Worm (Caenorhabditis elegans) whole organism, L4/young adult: ENCODE results near the gene nstp-7.

Source experiments
- W03F9.2 ChIP-seq: fragments of 150-350 bp; optimal IDR thresholded peaks from 2 replicates; lab custom pipeline; 2014; ENCODE audit warnings: missing biosample characterization, missing genetic modification characterization
- dao-5 ChIP-seq: sonication (generic microtip); optimal IDR thresholded peaks from 2 replicates; lab custom pipeline; 2016; ENCODE audit warnings: missing genotype, missing genetic modification characterization, moderate library complexity, missing compliant biosample characterization
- him-1 ChIP-seq: sonication (generic microtip); optimal IDR thresholded peaks from 2 replicates; lab custom pipeline; 2016; ENCODE audit warnings: missing genotype, missing genetic modification reagents, missing genetic modification characterization, missing compliant biosample characterization

- no peak for TF ChIP-seq dao-5 (tag; lab: Kevin White, UChicago)
- no peak for TF ChIP-seq W03F9.2 (tag; lab: Kevin White, UChicago)
- TF ChIP-seq him-1 = no peak
Measured at ce11 chrV:598626-599025, 16.9 kb downstream of the nstp-7 start.
